Worm (Caenorhabditis elegans) whole organism, L4 larva: Measurements from ENCODE around the gene spin-3.
A peak's percentile ranks its signal among the peaks of the same experiment; 100 is the strongest.

ENCODE experiments used
- F10B5.3 ChIP-seq: sonication (generic microtip); optimal IDR thresholded peaks from 2 replicates; lab custom pipeline; 2016; ENCODE audit warnings: mild to moderate bottlenecking, missing genetic modification characterization, missing compliant biosample characterization
- F37D6.2 ChIP-seq: sonication (generic microtip); optimal IDR thresholded peaks from 2 replicates; lab custom pipeline; 2016; ENCODE audit warnings: mild to moderate bottlenecking, missing genetic modification characterization, missing compliant biosample characterization
- F44E2.7 ChIP-seq: fragments of 200-800 bp; sonication (Bioruptor generic); IDR thresholded peaks from 2 replicates; pipeline ENCODE4 v2.1.2; 2022; ENCODE audit warnings: missing genetic modification characterization, missing compliant biosample characterization
- R02D3.7 ChIP-seq: fragments of 150-350 bp; sonication (generic microtip); optimal IDR thresholded peaks from 3 replicates; lab custom pipeline; 2014; ENCODE audit warnings: missing biosample characterization, missing genetic modification characterization
- T20F7.1 ChIP-seq: fragments of 200-800 bp; sonication (Bioruptor generic); optimal IDR thresholded peaks from 2 replicates; lab custom pipeline; 2018; ENCODE audit warnings: mild to moderate bottlenecking, missing genetic modification characterization, missing compliant biosample characterization
- Y105C5A.15 ChIP-seq: fragments of 200-800 bp; sonication (Bioruptor generic); IDR thresholded peaks from 2 replicates; pipeline ENCODE4 v1.3.6; 2022; ENCODE audit warnings: missing genetic modification characterization, missing compliant biosample characterization
- Y48G9A.11 ChIP-seq: fragments of 200-800 bp; sonication (Bioruptor generic); IDR thresholded peaks from 2 replicates; pipeline ENCODE4 v1.3.6; 2022; ENCODE audit warnings: missing genetic modification reagents, missing genetic modification characterization, missing compliant biosample characterization
- ZK337.2 ChIP-seq: fragments of 200-800 bp; sonication (Bioruptor generic); IDR thresholded peaks from 2 replicates; pipeline ENCODE4 v1.3.6; 2022; ENCODE audit warnings: missing genetic modification reagents, missing genetic modification characterization, missing compliant biosample characterization
- ZK546.5 ChIP-seq, 2 experiments: sonication (generic microtip); optimal IDR thresholded peaks; 2 replicates each; lab custom pipeline; 2017; ENCODE audit warnings: missing biosample characterization in 2 of 2, missing genetic modification characterization in 2 of 2
- aha-1 ChIP-seq: fragments of 150-350 bp; peaks from one replicate; lab custom pipeline; 2014; ENCODE audit warnings: missing biosample characterization, missing genetic modification characterization
- ceh-20 ChIP-seq: fragments of 200-800 bp; sonication (Bioruptor generic); IDR thresholded peaks from 2 replicates; pipeline ENCODE4 v1.3.6; 2022; ENCODE audit warnings: missing genetic modification reagents, missing genetic modification characterization, missing compliant biosample characterization
- ceh-28 ChIP-seq: fragments of 150-350 bp; optimal IDR thresholded peaks from 2 replicates; lab custom pipeline; 2014; ENCODE audit warnings: missing biosample characterization, missing genetic modification reagents, missing genetic modification characterization
- ceh-82 ChIP-seq: sonication (generic microtip); optimal IDR thresholded peaks from 2 replicates; lab custom pipeline; 2017; ENCODE audit warnings: missing biosample characterization, missing genetic modification characterization
- dmd-6 ChIP-seq: fragments of 200-800 bp; sonication (Bioruptor generic); IDR thresholded peaks from 2 replicates; pipeline ENCODE4 v1.3.6; 2022; ENCODE audit warnings: missing genetic modification reagents, missing genetic modification characterization, missing compliant biosample characterization
- dpl-1 ChIP-seq: fragments of 150-350 bp; optimal IDR thresholded peaks from 2 replicates; lab custom pipeline; 2014; ENCODE audit warnings: missing biosample characterization, missing genetic modification reagents, missing genetic modification characterization
- duxl-1 ChIP-seq: sonication (generic microtip); optimal IDR thresholded peaks from 2 replicates; lab custom pipeline; 2016; ENCODE audit warnings: mild to moderate bottlenecking, missing genetic modification characterization, moderate library complexity, missing compliant biosample characterization; ENCODE audit not compliant: poor library complexity
- dve-1 ChIP-seq: sonication (generic microtip); optimal IDR thresholded peaks from 2 replicates; lab custom pipeline; 2017; ENCODE audit warnings: antibody characterized with exemption, mild to moderate bottlenecking, missing genetic modification characterization, missing compliant biosample characterization; ENCODE audit not compliant: insufficient read depth
- egl-43 ChIP-seq: fragments of 200-800 bp; sonication (Bioruptor generic); IDR thresholded peaks from 2 replicates; pipeline ENCODE4 v1.3.6; 2022; ENCODE audit warnings: missing genetic modification reagents, missing genetic modification characterization, missing compliant biosample characterization
- fkh-10 ChIP-seq: fragments of 150-350 bp; optimal IDR thresholded peaks from 2 replicates; lab custom pipeline; 2014; ENCODE audit warnings: missing biosample characterization, missing genetic modification reagents, missing genetic modification characterization
- fos-1 ChIP-seq: fragments of 150-350 bp; optimal IDR thresholded peaks from 2 replicates; lab custom pipeline; 2014; ENCODE audit warnings: missing biosample characterization, missing genetic modification characterization
- gei-8 ChIP-seq: fragments of 200-800 bp; sonication (Bioruptor generic); optimal IDR thresholded peaks from 2 replicates; lab custom pipeline; 2018; ENCODE audit warnings: mild to moderate bottlenecking, missing genetic modification characterization, missing compliant biosample characterization
- hif-1 ChIP-seq, 2 experiments: sonication (generic microtip); optimal IDR thresholded peaks; 2 replicates each; lab custom pipeline; 2016 to 2017; ENCODE audit warnings: missing compliant biosample characterization in 2 of 2, missing genetic modification characterization in 2 of 2, missing genetic modification reagents in 2 of 2, missing genotype in 2 of 2, mild to moderate bottlenecking in 1 of 2
- hlh-11 ChIP-seq: fragments of 200-800 bp; sonication (Bioruptor generic); optimal IDR thresholded peaks from 2 replicates; lab custom pipeline; 2018; ENCODE audit warnings: mild to moderate bottlenecking, missing genetic modification characterization, missing compliant biosample characterization
- hmg-1.1 ChIP-seq: fragments of 200-800 bp; sonication (Bioruptor generic); IDR thresholded peaks from 2 replicates; pipeline ENCODE4 v1.3.6; 2022; ENCODE audit warnings: missing genetic modification reagents, missing genetic modification characterization, missing compliant biosample characterization
- lin-1 ChIP-seq: fragments of 200-800 bp; sonication (Bioruptor generic); IDR thresholded peaks from 2 replicates; pipeline ENCODE4 v1.3.6; 2022; ENCODE audit warnings: missing genetic modification reagents, missing genetic modification characterization, missing compliant biosample characterization
- lin-13 ChIP-seq: fragments of 150-350 bp; optimal IDR thresholded peaks from 2 replicates; lab custom pipeline; 2014; ENCODE audit warnings: missing biosample characterization, missing genetic modification reagents, missing genetic modification characterization
- lin-29 ChIP-seq: fragments of 200-800 bp; sonication (Bioruptor generic); IDR thresholded peaks from 2 replicates; pipeline ENCODE4 v1.3.6; 2022; ENCODE audit warnings: missing genetic modification reagents, missing genetic modification characterization, missing compliant biosample characterization
- lin-39 ChIP-seq: fragments of 150-350 bp; optimal IDR thresholded peaks from 2 replicates; lab custom pipeline; 2014; ENCODE audit warnings: missing biosample characterization, missing genetic modification reagents, missing genetic modification characterization
- mdl-1 ChIP-seq, 2 experiments: fragments of 150-350 bp in 1 of 2; sonication (generic microtip) in 1 of 2; optimal IDR thresholded peaks; 2 replicates each; lab custom pipeline; 2014 to 2017; ENCODE audit warnings: missing biosample characterization in 2 of 2, missing genetic modification characterization in 2 of 2
- mdt-29 ChIP-seq: fragments of 200-800 bp; sonication (Bioruptor generic); IDR thresholded peaks from 2 replicates; pipeline ENCODE4 v1.3.6; 2022; ENCODE audit warnings: missing genetic modification reagents, missing genetic modification characterization, missing compliant biosample characterization
- mep-1 ChIP-seq: fragments of 150-350 bp; sonication (generic microtip); optimal IDR thresholded peaks from 3 replicates; lab custom pipeline; 2014; ENCODE audit warnings: missing biosample characterization, missing genetic modification characterization
- mes-2 ChIP-seq: sonication (generic microtip); optimal IDR thresholded peaks from 2 replicates; lab custom pipeline; 2016; ENCODE audit warnings: missing genotype, mild to moderate bottlenecking, missing genetic modification characterization, missing compliant biosample characterization; ENCODE audit not compliant: poor library complexity, severe bottlenecking
- mxl-2 ChIP-seq: fragments of 200-800 bp; sonication (Bioruptor generic); conservative IDR thresholded peaks from 2 replicates; pipeline ENCODE4 v1.3.6; 2022; ENCODE audit warnings: missing genetic modification reagents, missing genetic modification characterization, missing compliant biosample characterization
- nhr-102 ChIP-seq: sonication (generic microtip); optimal IDR thresholded peaks from 2 replicates; lab custom pipeline; 2016; ENCODE audit warnings: mild to moderate bottlenecking, missing genetic modification characterization, moderate library complexity, missing compliant biosample characterization
- nhr-11 ChIP-seq: fragments of 150-350 bp; optimal IDR thresholded peaks from 2 replicates; lab custom pipeline; 2014; ENCODE audit warnings: missing biosample characterization, missing genetic modification characterization
- nhr-111 ChIP-seq: fragments of 200-800 bp; sonication (Bioruptor generic); optimal IDR thresholded peaks from 2 replicates; lab custom pipeline; 2018; ENCODE audit warnings: mild to moderate bottlenecking, missing genetic modification characterization, missing compliant biosample characterization
- nhr-28 ChIP-seq: fragments of 150-350 bp; optimal IDR thresholded peaks from 2 replicates; lab custom pipeline; 2014; ENCODE audit warnings: missing biosample characterization, missing genetic modification characterization
- nhr-42 ChIP-seq: fragments of 200-800 bp; sonication (Bioruptor generic); IDR thresholded peaks from 2 replicates; pipeline ENCODE4 v1.3.6; 2022; ENCODE audit warnings: missing genetic modification characterization, missing compliant biosample characterization
- nhr-6 ChIP-seq: fragments of 150-350 bp; optimal IDR thresholded peaks from 2 replicates; lab custom pipeline; 2014; ENCODE audit warnings: missing biosample characterization, missing genetic modification characterization
- pha-4 ChIP-seq, 2 experiments: fragments of 150-350 bp in 1 of 2; fragments of 200-800 bp in 1 of 2; sonication (Bioruptor generic) in 1 of 2; IDR thresholded peaks in 1 of 2; optimal IDR thresholded peaks in 1 of 2; 2 replicates each; pipeline versions ENCODE4 v1.3.6 to Lab custom; 2014 to 2022; ENCODE audit warnings: missing genetic modification characterization in 2 of 2, missing genetic modification reagents in 2 of 2, missing biosample characterization in 1 of 2, missing compliant biosample characterization in 1 of 2
- php-3 ChIP-seq: fragments of 200-800 bp; sonication (Bioruptor generic); IDR thresholded peaks from 2 replicates; pipeline ENCODE4 v1.3.6; 2022; ENCODE audit warnings: missing genetic modification reagents, missing genetic modification characterization, missing compliant biosample characterization
- set-16 ChIP-seq: fragments of 200-800 bp; sonication (Bioruptor generic); IDR thresholded peaks from 2 replicates; pipeline ENCODE4 v1.3.6; 2022; ENCODE audit warnings: missing genetic modification reagents, missing genetic modification characterization, missing compliant biosample characterization
- skn-1 ChIP-seq: fragments of 150-350 bp; optimal IDR thresholded peaks from 2 replicates; lab custom pipeline; 2014; ENCODE audit warnings: missing biosample characterization, missing genetic modification characterization
- snpc-1.2 ChIP-seq: fragments of 200-800 bp; sonication (Bioruptor generic); IDR thresholded peaks from 2 replicates; pipeline ENCODE4 v1.3.6; 2022; ENCODE audit warnings: missing genetic modification reagents, missing genetic modification characterization, missing compliant biosample characterization
- spr-3 ChIP-seq: fragments of 200-800 bp; sonication (Bioruptor generic); optimal IDR thresholded peaks from 2 replicates; lab custom pipeline; 2018; ENCODE audit warnings: mild to moderate bottlenecking, missing genetic modification characterization, missing compliant biosample characterization
- tra-1 ChIP-seq: fragments of 200-800 bp; sonication (Bioruptor generic); IDR thresholded peaks from 2 replicates; pipeline ENCODE4 v1.3.6; 2022; ENCODE audit warnings: missing genetic modification reagents, missing genetic modification characterization, missing compliant biosample characterization
- unc-130 ChIP-seq: sonication (generic microtip); optimal IDR thresholded peaks from 2 replicates; lab custom pipeline; 2016; ENCODE audit warnings: missing genetic modification reagents, missing genetic modification characterization, missing compliant biosample characterization
- unc-62 ChIP-seq, 3 experiments: fragments of 150-350 bp in 1 of 3; sonication (generic microtip); optimal IDR thresholded peaks in 2 of 3; peaks in 1 of 3; 1 replicate in 1 of 3; 2 replicates in 2 of 3; lab custom pipeline; 2014 to 2017; ENCODE audit warnings: missing biosample characterization in 3 of 3, missing genetic modification characterization in 3 of 3, missing genetic modification reagents in 3 of 3, missing genotype in 1 of 3
- zfp-2 ChIP-seq: sonication (generic microtip); optimal IDR thresholded peaks from 2 replicates; lab custom pipeline; 2016; ENCODE audit warnings: mild to moderate bottlenecking, missing genetic modification characterization, missing compliant biosample characterization
- zip-11 ChIP-seq: fragments of 200-800 bp; sonication (Bioruptor generic); IDR thresholded peaks from 2 replicates; pipeline ENCODE4 v1.3.6; 2022; ENCODE audit warnings: missing genetic modification characterization, missing compliant biosample characterization

Gene spin-3

DNA sequence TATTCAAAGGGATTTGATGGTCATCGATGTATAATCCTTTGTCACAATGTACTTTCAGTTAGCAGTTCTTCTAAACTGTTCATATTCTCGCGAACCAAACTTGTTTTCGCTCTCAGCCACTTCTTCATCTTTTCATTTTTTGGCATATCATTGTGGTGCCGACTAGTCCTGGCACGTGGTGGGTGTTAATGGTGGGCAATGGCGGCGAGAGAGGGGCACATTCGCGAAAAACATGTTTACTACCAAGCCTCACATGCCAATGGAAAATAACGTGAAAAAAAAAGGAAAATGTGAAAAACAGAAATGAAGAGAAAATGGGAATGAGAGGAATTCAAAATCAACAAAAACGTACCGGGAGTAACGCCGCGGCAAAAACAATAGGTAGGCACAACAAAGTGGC lies 17.1 kb downstream of the spin-3 start (continued):
- TF ChIP-seq mxl-2 (no peak), pha-4 (GFP tag; IDR thresholded peaks at IDR 0.05; lab: Robert Waterston, UW) (no peak), pha-4 (tag; optimal IDR thresholded peaks at IDR 0.05; lab: Kevin White, UChicago) (no peak), ceh-20 (GFP tag; lab: Robert Waterston, UW) (no peak), dve-1 (tag; lab: Kevin White, UChicago) (no peak), egl-43 (GFP tag; lab: Robert Waterston, UW) (no peak), lin-1 (GFP tag; lab: Robert Waterston, UW) (no peak), zfp-2 (tag; lab: Kevin White, UChicago) (no peak), nhr-28 (tag; lab: Kevin White, UChicago) (no peak), unc-62 (GFP tag; optimal IDR thresholded peaks at IDR 0.05 in 1 of 2; lab: Kevin White, UChicago) (peak in 1 of 2 experiments; percentile 94), unc-62 (tag; optimal IDR thresholded peaks at IDR 0.05; lab: Kevin White, UChicago) (no peak), lin-39 (tag; lab: Kevin White, UChicago) (no peak), set-16 (GFP tag; lab: Robert Waterston, UW) (no peak), hif-1 (tag; optimal IDR thresholded peaks at IDR 0.05; lab: Kevin White, UChicago) (peak in 1 of 2 experiments; percentile 48), hmg-1.1 (no peak), lin-13 (no peak), mdl-1 (tag; optimal IDR thresholded peaks at IDR 0.05; lab: Kevin White, UChicago) (peak; percentile 50 to 93), R02D3.7 (no peak), nhr-42 (no peak), lin-29 (GFP tag; lab: Robert Waterston, UW) (no peak), ceh-82 (tag; lab: Kevin White, UChicago) (no peak), aha-1 (tag; lab: Kevin White, UChicago) (no peak), ZK546.5 (tag; optimal IDR thresholded peaks at IDR 0.05; lab: Kevin White, UChicago) (no peak), dpl-1 (GFP tag; lab: Kevin White, UChicago) (no peak), zip-11 (GFP tag; lab: Robert Waterston, UW) (no peak), nhr-6 (tag; lab: Kevin White, UChicago) (no peak), gei-8 (GFP tag; lab: Kevin White, UChicago) (no peak), mdt-29 (GFP tag; lab: Robert Waterston, UW) (no peak), dmd-6 (no peak), duxl-1 (tag; lab: Kevin White, UChicago) (no peak), T20F7.1 (GFP tag; lab: Kevin White, UChicago) (no peak), unc-130 (GFP tag; lab: Kevin White, UChicago) (no peak), F10B5.3 (no peak), skn-1 (tag; lab: Kevin White, UChicago) (no peak), Y48G9A.11 (GFP tag; lab: Robert Waterston, UW) (no peak), Y105C5A.15 (GFP tag; lab: Robert Waterston, UW) (no peak), ceh-28 (tag; lab: Kevin White, UChicago) (no peak), nhr-111 (GFP tag; lab: Kevin White, UChicago) (no peak), nhr-11 (tag; lab: Kevin White, UChicago) (peak; percentile 44), snpc-1.2 (GFP tag; lab: Robert Waterston, UW) (no peak), mes-2 (no peak), php-3 (GFP tag; lab: Robert Waterston, UW) (no peak), F44E2.7 (GFP tag; lab: Robert Waterston, UW) (no peak), fkh-10 (peak; percentile 30), spr-3 (GFP tag; lab: Kevin White, UChicago) (no peak), nhr-102 (tag; lab: Kevin White, UChicago) (no peak), tra-1 (GFP tag; lab: Robert Waterston, UW) (peak; percentile 30; the same call in 1 of the 2 replicates), F37D6.2 (tag; lab: Kevin White, UChicago) (no peak), hlh-11 (tag; lab: Kevin White, UChicago) (peak; percentile 45), mep-1 (tag; lab: Kevin White, UChicago) (peak; percentile 57), fos-1 (no peak), ZK337.2 (no peak)
- TF ChIP-seq, all 104 proteins: peak for 12
